Fruit fly (Drosophila melanogaster) whole organism, wandering third instar larva: ENCODE measurements around the gene agt.

Source experiments
- CrebA ChIP-seq: fragments of 200-800 bp; sonication (Bioruptor generic); optimal IDR thresholded peaks from 2 replicates; lab custom pipeline; 2016; ENCODE audit warnings: missing biosample characterization, mild to moderate bottlenecking, missing genetic modification characterization, borderline replicate concordance
- Dfd ChIP-seq: fragments of >200 bp; optimal IDR thresholded peaks from 2 replicates; lab custom pipeline; 2017; ENCODE audit warnings: missing biosample characterization, missing genetic modification characterization
- HLH106 ChIP-seq: fragments of 200-800 bp; optimal IDR thresholded peaks from 3 replicates; lab custom pipeline; 2019; ENCODE audit warnings: missing biosample characterization, mild to moderate bottlenecking, missing genetic modification characterization, moderate library complexity
- fru ChIP-seq: fragments of 200-800 bp; sonication (Bioruptor generic); optimal IDR thresholded peaks from 3 replicates; lab custom pipeline; 2016; ENCODE audit warnings: missing biosample characterization, mild to moderate bottlenecking, missing genetic modification characterization

DNA sequence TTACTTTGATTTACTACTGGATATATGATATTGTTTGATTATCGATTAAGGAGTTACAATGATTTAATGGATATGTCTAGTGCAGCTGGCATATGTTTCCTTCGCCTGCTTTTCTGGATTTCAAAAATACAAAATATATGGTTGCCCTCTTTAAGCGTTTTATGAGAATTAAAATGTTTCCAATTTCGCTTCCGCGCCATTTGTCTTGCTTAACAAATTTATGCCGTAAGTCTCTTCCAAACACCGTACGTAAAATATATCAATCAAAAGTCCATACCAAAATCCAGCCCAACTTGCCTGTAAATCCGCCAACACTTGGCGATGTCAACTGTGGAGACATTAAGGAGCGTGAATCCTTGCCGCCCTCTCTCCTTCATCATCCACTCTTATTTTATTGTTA lies 30.7 kb downstream of the agt start, which contains the start of gene CG15177:
- TF ChIP-seq HLH106 (tag; lab: Kevin White, UChicago), result no peak
- no peak for TF ChIP-seq fru
- TF ChIP-seq Dfd (GFP tag; lab: Kevin White, UChicago), result no peak
- no peak for TF ChIP-seq CrebA (GFP tag; lab: Kevin White, UChicago)
